Worm (Caenorhabditis elegans) whole organism, L2 larva: Measurements from ENCODE around the gene trk-1.

ENCODE experiments used
- C34F6.9 ChIP-seq: fragments of 150-350 bp; optimal IDR thresholded peaks from 2 replicates; lab custom pipeline; 2014; ENCODE audit warnings: missing biosample characterization, missing genetic modification characterization
- F13H6.1 ChIP-seq: sonication (generic microtip); optimal IDR thresholded peaks from 2 replicates; lab custom pipeline; 2016; ENCODE audit warnings: missing genetic modification characterization, missing compliant biosample characterization
- Y55F3AM.14 ChIP-seq: fragments of 200-800 bp; sonication (Bioruptor generic); optimal IDR thresholded peaks from 2 replicates; lab custom pipeline; 2018; ENCODE audit warnings: mild to moderate bottlenecking, missing genetic modification characterization, missing compliant biosample characterization
- ZK546.5 ChIP-seq: sonication (generic microtip); optimal IDR thresholded peaks from 2 replicates; lab custom pipeline; 2017; ENCODE audit warnings: missing biosample characterization, missing genetic modification characterization
- alr-1 ChIP-seq: fragments of 150-350 bp; optimal IDR thresholded peaks from 2 replicates; lab custom pipeline; 2014; ENCODE audit warnings: missing biosample characterization, missing genetic modification characterization
- aly-2 ChIP-seq: fragments of 150-350 bp; optimal IDR thresholded peaks from 2 replicates; lab custom pipeline; 2014; ENCODE audit warnings: missing biosample characterization, missing genetic modification characterization
- ceh-82 ChIP-seq: fragments of 150-350 bp; optimal IDR thresholded peaks from 2 replicates; lab custom pipeline; 2014; ENCODE audit warnings: missing biosample characterization, missing genetic modification characterization
- crh-2 ChIP-seq: sonication (generic microtip); optimal IDR thresholded peaks from 2 replicates; lab custom pipeline; 2017; ENCODE audit warnings: missing biosample characterization, missing genetic modification characterization
- dmd-4 ChIP-seq: sonication (generic microtip); optimal IDR thresholded peaks from 2 replicates; lab custom pipeline; 2017; ENCODE audit warnings: missing biosample characterization, missing genetic modification characterization
- elt-3 ChIP-seq: sonication (generic microtip); optimal IDR thresholded peaks from 2 replicates; lab custom pipeline; 2017; ENCODE audit warnings: missing biosample characterization, missing genetic modification characterization
- gmeb-1 ChIP-seq: fragments of 150-350 bp; optimal IDR thresholded peaks from 2 replicates; lab custom pipeline; 2014; ENCODE audit warnings: missing biosample characterization, missing genetic modification characterization
- lin-13 ChIP-seq: fragments of 150-350 bp; optimal IDR thresholded peaks from 2 replicates; lab custom pipeline; 2014; ENCODE audit warnings: missing biosample characterization, missing genetic modification reagents, missing genetic modification characterization
- lin-39 ChIP-seq: fragments of 150-350 bp; optimal IDR thresholded peaks from 2 replicates; lab custom pipeline; 2014; ENCODE audit warnings: missing biosample characterization, missing genetic modification reagents, missing genetic modification characterization
- lsy-2 ChIP-seq, 2 experiments: fragments of 150-350 bp in 1 of 2; sonication (generic microtip) in 1 of 2; optimal IDR thresholded peaks; 2 replicates each; lab custom pipeline; 2014 to 2017; ENCODE audit warnings: missing biosample characterization in 2 of 2, missing genetic modification characterization in 2 of 2
- mbf-1 ChIP-seq: sonication (generic microtip); optimal IDR thresholded peaks from 2 replicates; lab custom pipeline; 2017; ENCODE audit warnings: missing biosample characterization, missing genetic modification characterization
- nhr-10 ChIP-seq: sonication (generic microtip); optimal IDR thresholded peaks from 2 replicates; lab custom pipeline; 2017; ENCODE audit warnings: missing biosample characterization, missing genetic modification characterization
- nhr-11 ChIP-seq: fragments of 150-350 bp; optimal IDR thresholded peaks from 2 replicates; lab custom pipeline; 2014; ENCODE audit warnings: missing biosample characterization, missing genetic modification characterization
- nhr-12 ChIP-seq: fragments of 150-350 bp; optimal IDR thresholded peaks from 2 replicates; lab custom pipeline; 2014; ENCODE audit warnings: missing biosample characterization, missing genetic modification characterization
- nhr-129 ChIP-seq: fragments of 150-350 bp; optimal IDR thresholded peaks from 2 replicates; lab custom pipeline; 2014; ENCODE audit warnings: missing biosample characterization, missing genetic modification characterization
- nhr-21 ChIP-seq: fragments of 150-350 bp; optimal IDR thresholded peaks from 2 replicates; lab custom pipeline; 2014; ENCODE audit warnings: missing biosample characterization, missing genetic modification characterization
- nhr-237 ChIP-seq: fragments of 150-350 bp; optimal IDR thresholded peaks from 2 replicates; lab custom pipeline; 2014; ENCODE audit warnings: missing biosample characterization, missing genetic modification characterization
- nhr-25 ChIP-seq: fragments of 150-350 bp; sonication (generic microtip); optimal IDR thresholded peaks from 3 replicates; lab custom pipeline; 2014; ENCODE audit warnings: missing biosample characterization, missing genetic modification characterization
- nhr-6 ChIP-seq: fragments of 150-350 bp; optimal IDR thresholded peaks from 2 replicates; lab custom pipeline; 2014; ENCODE audit warnings: missing biosample characterization, missing genetic modification characterization
- nhr-77 ChIP-seq: fragments of 150-350 bp; optimal IDR thresholded peaks from 2 replicates; lab custom pipeline; 2014; ENCODE audit warnings: missing biosample characterization, missing genetic modification characterization
- peb-1 ChIP-seq: fragments of 150-350 bp; optimal IDR thresholded peaks from 2 replicates; lab custom pipeline; 2014; ENCODE audit warnings: missing biosample characterization, missing genetic modification characterization
- sem-4 ChIP-seq: fragments of 150-350 bp; optimal IDR thresholded peaks from 2 replicates; lab custom pipeline; 2014; ENCODE audit warnings: missing biosample characterization, missing genetic modification reagents, missing genetic modification characterization
- skn-1 ChIP-seq: sonication (generic microtip); optimal IDR thresholded peaks from 2 replicates; lab custom pipeline; 2017; ENCODE audit warnings: missing biosample characterization, missing genetic modification characterization
- sma-3 ChIP-seq: sonication (generic microtip); optimal IDR thresholded peaks from 2 replicates; lab custom pipeline; 2016; ENCODE audit warnings: missing genetic modification reagents, missing genetic modification characterization, missing compliant biosample characterization
- sma-9 ChIP-seq, 2 experiments: fragments of 150-350 bp in 1 of 2; sonication (generic microtip) in 1 of 2; optimal IDR thresholded peaks; 2 replicates each; lab custom pipeline; 2014 to 2016; ENCODE audit warnings: missing genetic modification characterization in 2 of 2, mild to moderate bottlenecking in 1 of 2, missing biosample characterization in 1 of 2, missing compliant biosample characterization in 1 of 2, missing genetic modification reagents in 1 of 2, moderate library complexity in 1 of 2
- snpc-4 ChIP-seq: fragments of 150-350 bp; optimal IDR thresholded peaks from 2 replicates; lab custom pipeline; 2014; ENCODE audit warnings: missing biosample characterization, missing genetic modification characterization
- unc-39 ChIP-seq: fragments of 150-350 bp; optimal IDR thresholded peaks from 2 replicates; lab custom pipeline; 2014; ENCODE audit warnings: missing biosample characterization, missing genetic modification characterization
- unc-55 ChIP-seq: fragments of 150-350 bp; sonication (generic microtip); optimal IDR thresholded peaks from 3 replicates; lab custom pipeline; 2014; ENCODE audit warnings: missing biosample characterization, missing genetic modification reagents, missing genetic modification characterization
- unc-62 ChIP-seq: fragments of 150-350 bp; optimal IDR thresholded peaks from 2 replicates; lab custom pipeline; 2014; ENCODE audit warnings: missing biosample characterization, missing genetic modification reagents, missing genetic modification characterization
- ztf-1 ChIP-seq: fragments of 200-800 bp; sonication (Bioruptor generic); conservative IDR thresholded peaks from 2 replicates; pipeline ENCODE4 v1.3.6; 2022; ENCODE audit warnings: missing genetic modification characterization, missing compliant biosample characterization
- ztf-11 ChIP-seq: sonication (generic microtip); optimal IDR thresholded peaks from 2 replicates; lab custom pipeline; 2017; ENCODE audit warnings: missing biosample characterization, missing genetic modification characterization

The trk-1 gene

ce11 chrX:8991856-8992456 is 41.2 kb upstream of the trk-1 start, which contains the start of gene C24A3.4:
Gene C24A3.4, plus strand, starts transcription at chrX:8992406.
- TF ChIP-seq ztf-11 (tag; lab: Kevin White, UChicago): no peak
- no peak for TF ChIP-seq snpc-4 (tag; lab: Kevin White, UChicago)
- no peak for TF ChIP-seq nhr-129 (tag; lab: Kevin White, UChicago)
- no peak for TF ChIP-seq ceh-82 (tag; lab: Kevin White, UChicago)
- TF ChIP-seq ZK546.5: no peak
- TF ChIP-seq C34F6.9: no peak
- no peak for TF ChIP-seq nhr-12 (tag; lab: Kevin White, UChicago)
- TF ChIP-seq nhr-25 (tag; lab: Kevin White, UChicago): no peak
- TF ChIP-seq gmeb-1 (tag; lab: Kevin White, UChicago): no peak
- TF ChIP-seq nhr-6 (tag; lab: Kevin White, UChicago): no peak
- TF ChIP-seq unc-55 (GFP tag; lab: Kevin White, UChicago): no peak
- TF ChIP-seq sem-4 (tag; lab: Kevin White, UChicago): no peak
- TF ChIP-seq dmd-4 (tag; lab: Kevin White, UChicago): no peak
- TF ChIP-seq alr-1 (tag; lab: Kevin White, UChicago): no peak

ce11 chrX:8987828-8988227 is 37.0 kb upstream of the trk-1 start, which contains the start of gene twk-18:
Gene twk-18, plus strand, starts transcription at chrX:8988128.
- no peak for TF ChIP-seq nhr-11 (tag; lab: Kevin White, UChicago)
- TF ChIP-seq unc-55 (GFP tag; lab: Kevin White, UChicago): no peak
- TF ChIP-seq sma-3: no peak
- no peak for TF ChIP-seq unc-39 (tag; lab: Kevin White, UChicago)
- TF ChIP-seq unc-62 (GFP tag; lab: Kevin White, UChicago): no peak
- no peak for TF ChIP-seq nhr-12 (tag; lab: Kevin White, UChicago)
- TF ChIP-seq nhr-21 (tag; lab: Kevin White, UChicago): no peak
- TF ChIP-seq peb-1 (tag; lab: Kevin White, UChicago): no peak
- no peak for TF ChIP-seq Y55F3AM.14 (GFP tag; lab: Kevin White, UChicago)
- TF ChIP-seq sem-4 (tag; lab: Kevin White, UChicago): no peak
- no peak for TF ChIP-seq lin-13 (GFP tag; lab: Kevin White, UChicago)
- TF ChIP-seq nhr-77 (tag; lab: Kevin White, UChicago): no peak
- no peak for TF ChIP-seq lsy-2 (tag; optimal IDR thresholded peaks at IDR 0.05; lab: Kevin White, UChicago)
- TF ChIP-seq alr-1 (tag; lab: Kevin White, UChicago): no peak

DNA sequence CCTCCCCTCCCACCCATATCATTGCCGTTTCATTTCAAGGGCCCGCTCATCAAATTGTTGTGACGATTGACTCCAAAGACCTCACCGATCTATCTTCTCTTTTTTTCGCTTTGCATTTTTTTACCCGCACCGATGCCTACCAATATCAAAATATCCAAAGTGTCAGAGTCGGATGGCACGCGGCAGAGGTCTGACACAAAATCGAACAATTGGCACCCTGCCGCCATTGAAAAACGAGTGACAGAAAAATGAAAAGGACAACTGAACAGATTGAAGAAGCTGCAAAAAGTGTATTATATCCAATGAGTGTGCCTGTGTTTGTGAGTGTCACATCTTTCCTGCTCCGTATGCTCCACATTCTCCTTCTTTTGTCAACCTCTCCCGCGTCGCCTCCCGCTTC is 35.7 kb upstream of the trk-1 start:
- TF ChIP-seq sma-9 (GFP tag; optimal IDR thresholded peaks at IDR 0.05; lab: Kevin White, UChicago): no peak
- no peak for TF ChIP-seq sma-9 (tag; optimal IDR thresholded peaks at IDR 0.05; lab: Kevin White, UChicago)
- peak; percentile 50 for TF ChIP-seq nhr-129 (tag; lab: Kevin White, UChicago)
- peak; percentile 20 for TF ChIP-seq Y55F3AM.14 (GFP tag; lab: Kevin White, UChicago)
- TF ChIP-seq C34F6.9: peak; percentile 4
- peak in 1 of 2 experiments; percentile 24 for TF ChIP-seq lsy-2 (tag; optimal IDR thresholded peaks at IDR 0.05; lab: Kevin White, UChicago)
- peak; percentile 63 for TF ChIP-seq F13H6.1
- TF ChIP-seq sem-4 (tag; lab: Kevin White, UChicago): no peak
- no peak for TF ChIP-seq sma-3
- TF ChIP-seq nhr-237 (tag; lab: Kevin White, UChicago): no peak

DNA sequence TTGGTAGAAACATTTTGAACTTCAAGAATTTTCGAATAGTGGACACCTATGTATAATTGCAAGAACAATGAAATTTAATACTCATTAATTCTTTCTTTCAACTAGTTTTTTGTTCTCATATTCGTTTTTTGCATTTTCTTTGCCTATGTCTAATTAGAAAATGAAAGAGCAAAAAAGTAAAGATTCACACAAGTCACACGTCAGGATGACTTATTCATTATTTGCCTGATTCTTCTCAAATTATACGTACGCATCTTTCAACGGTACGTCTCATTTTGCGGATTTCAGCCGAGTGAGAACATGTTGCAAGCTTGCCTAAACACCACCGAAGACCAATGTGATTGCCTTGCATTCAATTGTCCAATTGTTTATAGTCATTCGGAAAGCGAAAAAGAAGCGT is 29.9 kb upstream of the trk-1 start, which contains the start of gene nmur-1:
Gene nmur-1 (plus strand): TSS at position 301 of the 400 bp plus-strand sequence.
- no peak for TF ChIP-seq Y55F3AM.14 (GFP tag; lab: Kevin White, UChicago)
- no peak for TF ChIP-seq unc-62 (GFP tag; lab: Kevin White, UChicago)
- TF ChIP-seq lin-39 (tag; lab: Kevin White, UChicago): no peak
- TF ChIP-seq nhr-21 (tag; lab: Kevin White, UChicago): no peak
- TF ChIP-seq nhr-12 (tag; lab: Kevin White, UChicago): no peak
- no peak for TF ChIP-seq unc-55 (GFP tag; lab: Kevin White, UChicago)
- no peak for TF ChIP-seq ztf-1
- TF ChIP-seq mbf-1 (tag; lab: Kevin White, UChicago): no peak
- no peak for TF ChIP-seq crh-2 (tag; lab: Kevin White, UChicago)
- no peak for TF ChIP-seq elt-3 (tag; lab: Kevin White, UChicago)
- no peak for TF ChIP-seq ZK546.5
- no peak for TF ChIP-seq aly-2
- TF ChIP-seq nhr-6 (tag; lab: Kevin White, UChicago): no peak
- no peak for TF ChIP-seq ztf-11 (tag; lab: Kevin White, UChicago)
- TF ChIP-seq skn-1 (tag; lab: Kevin White, UChicago): no peak
- no peak for TF ChIP-seq gmeb-1 (tag; lab: Kevin White, UChicago)
- TF ChIP-seq nhr-10 (tag; lab: Kevin White, UChicago): no peak
- TF ChIP-seq unc-39 (tag; lab: Kevin White, UChicago): no peak
